Fruit fly (Drosophila melanogaster): ENCODE data around the gene mael.
A peak's percentile ranks its signal among the peaks of the same experiment; 100 is the strongest.

mael gene

DNA sequence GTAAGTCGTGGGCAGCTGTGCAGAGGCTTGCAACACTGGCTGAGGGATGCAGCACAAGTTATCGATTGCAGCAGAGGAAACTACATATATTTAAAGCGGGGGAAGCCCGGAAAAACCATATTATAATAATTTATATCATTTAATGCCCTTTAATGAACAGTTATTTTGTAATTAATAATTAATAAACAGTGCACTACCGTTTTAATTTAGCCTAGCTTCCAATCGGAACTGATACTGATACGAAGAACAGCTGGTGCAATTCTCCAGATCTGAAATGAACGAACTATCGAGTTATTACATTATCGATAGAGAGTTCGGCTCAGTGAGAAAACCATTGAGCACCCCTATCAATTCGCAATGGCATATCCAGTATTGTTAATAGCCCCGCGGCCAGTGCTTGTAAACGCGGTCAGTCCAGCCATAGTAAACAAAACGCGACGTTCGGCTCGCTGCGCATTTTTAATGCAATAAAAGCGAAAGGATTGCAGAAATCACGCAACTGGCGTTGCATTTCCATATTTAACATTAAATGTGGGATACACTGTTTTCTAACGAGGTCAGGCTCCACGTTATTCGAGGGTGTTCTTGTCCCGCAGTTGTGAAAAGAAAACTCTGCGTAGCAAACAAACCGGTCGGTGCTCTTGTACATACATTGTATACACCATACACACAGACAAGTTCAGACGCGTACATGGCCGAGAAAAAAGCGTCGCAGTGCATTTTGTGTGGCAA lies 20.6 kb downstream of the mael start, which contains the start of gene CG7369 (continued):
- TF ChIP-seq CG17829 (tag; optimal IDR thresholded peaks at IDR 0.05), result peak; percentile 81
- TF ChIP-seq yki (optimal IDR thresholded peaks at IDR 0.05), result no peak
- TF ChIP-seq Kr (GFP tag; optimal IDR thresholded peaks at IDR 0.05), result peak; percentile 28
- peak; percentile 85 for TF ChIP-seq Antp (GFP tag; optimal IDR thresholded peaks at IDR 0.05)
- peak; percentile 47; the same call in 2 of the 3 replicates for TF ChIP-seq zfh1 (GFP tag; IDR thresholded peaks at IDR 0.05)
- peak; percentile 91 for TF ChIP-seq BEAF-32 (GFP tag; optimal IDR thresholded peaks at IDR 0.05)
- peak; percentile 90 for TF ChIP-seq CG4424 (GFP tag; optimal IDR thresholded peaks at IDR 0.05)
- TF ChIP-seq ase (GFP tag; IDR thresholded peaks at IDR 0.05), result peak; percentile 68
- no peak for TF ChIP-seq CG17568 (GFP tag; optimal IDR thresholded peaks at IDR 0.05)
- TF ChIP-seq cwo (GFP tag; optimal IDR thresholded peaks at IDR 0.05), result peak; percentile 76
- TF ChIP-seq ham (GFP tag; IDR thresholded peaks at IDR 0.05), result peak; percentile 54; the same call in 1 of the 2 replicates
- peak; percentile 69 for TF ChIP-seq shn (GFP tag; optimal IDR thresholded peaks at IDR 0.05)
- peak; percentile 76 for TF ChIP-seq al (GFP tag; IDR thresholded peaks at IDR 0.05)
- TF ChIP-seq CG9932 (GFP tag; IDR thresholded peaks at IDR 0.05), result peak; percentile 91
- TF ChIP-seq mld (GFP tag; IDR thresholded peaks at IDR 0.05; ENCODE audit: partially characterized antibody), result peak; percentile 51; the same call in 1 of the 3 replicates
- TF ChIP-seq CG10543 (GFP tag; optimal IDR thresholded peaks at IDR 0.05), result peak; percentile 91
- TF ChIP-seq fd96Cb (tag; optimal IDR thresholded peaks at IDR 0.05), result peak; percentile 67
- peak; percentile 72 for TF ChIP-seq hkb (optimal IDR thresholded peaks at IDR 0.05)
- peak; percentile 68 for TF ChIP-seq hkb (GFP tag; IDR thresholded peaks at IDR 0.05)
- TF ChIP-seq Fer3 (tag; optimal IDR thresholded peaks at IDR 0.05), result peak; percentile 77
- TF ChIP-seq vvl (GFP tag; IDR thresholded peaks at IDR 0.05), result peak; percentile 82
- peak; percentile 62 for TF ChIP-seq rib (GFP tag; IDR thresholded peaks at IDR 0.05)
- peak; percentile 62 for TF ChIP-seq CG8944 (GFP tag; optimal IDR thresholded peaks at IDR 0.05)
- TF ChIP-seq en (GFP tag; optimal IDR thresholded peaks at IDR 0.05), result no peak
- TF ChIP-seq CG6854 (GFP tag; optimal IDR thresholded peaks at IDR 0.05), result peak; percentile 24
- TF ChIP-seq CG17612 (GFP tag; IDR thresholded peaks at IDR 0.05), result peak; percentile 63
- TF ChIP-seq Scr (GFP tag; IDR thresholded peaks at IDR 0.05; ENCODE audit: partially characterized antibody), result peak; percentile 88
- no peak for TF ChIP-seq CG1832 (GFP tag; optimal IDR thresholded peaks at IDR 0.05)
- TF ChIP-seq CG13894 (tag; optimal IDR thresholded peaks at IDR 0.05), result peak; percentile 81
- TF ChIP-seq Max (GFP tag; optimal IDR thresholded peaks at IDR 0.05), result peak; percentile 88
- TF ChIP-seq lola (GFP tag; optimal IDR thresholded peaks at IDR 0.05), result peak in 1 of 3 experiments; percentile 71
- peak; percentile 92 for TF ChIP-seq CG2120 (GFP tag; optimal IDR thresholded peaks at IDR 0.05)
- TF ChIP-seq Ets97D (GFP tag; optimal IDR thresholded peaks at IDR 0.05), result peak; percentile 92
- peak; percentile 54 for TF ChIP-seq CG6654 (GFP tag; optimal IDR thresholded peaks at IDR 0.05)
- TF ChIP-seq ci (GFP tag; IDR thresholded peaks at IDR 0.05), result peak; percentile 78
- TF ChIP-seq fd64A (GFP tag; optimal IDR thresholded peaks at IDR 0.05), result no peak
- peak; percentile 73 for TF ChIP-seq Ssrp (tag; optimal IDR thresholded peaks at IDR 0.05)
- peak; percentile 92 for TF ChIP-seq corto (GFP tag; optimal IDR thresholded peaks at IDR 0.05)
- TF ChIP-seq CG17802 (tag; optimal IDR thresholded peaks at IDR 0.05), result peak; percentile 21
- no peak for TF ChIP-seq h (optimal IDR thresholded peaks at IDR 0.05)
- TF ChIP-seq Bdp1 (GFP tag; optimal IDR thresholded peaks at IDR 0.05), result peak; percentile 36
- no peak; the same call in 1 of the 2 replicates for TF ChIP-seq Ravus (GFP tag; IDR thresholded peaks at IDR 0.05)
- TF ChIP-seq ewg (GFP tag; optimal IDR thresholded peaks at IDR 0.05), result peak; percentile 69
- TF ChIP-seq CG6683 (GFP tag; optimal IDR thresholded peaks at IDR 0.05), result peak; percentile 70
- peak; percentile 82 for TF ChIP-seq gsb-n (tag; optimal IDR thresholded peaks at IDR 0.05)
- TF ChIP-seq pros (GFP tag; optimal IDR thresholded peaks at IDR 0.05), result no peak
- TF ChIP-seq CG10431 (GFP tag; optimal IDR thresholded peaks at IDR 0.05), result peak; percentile 73
- TF ChIP-seq CG3163 (GFP tag; optimal IDR thresholded peaks at IDR 0.05), result peak; percentile 42
- peak; percentile 63 for TF ChIP-seq wor (GFP tag; IDR thresholded peaks at IDR 0.05)
- peak; percentile 69 for TF ChIP-seq Drgx (GFP tag; IDR thresholded peaks at IDR 0.05)

Data from whole organism, embryonic.